Worm (Caenorhabditis elegans): Measurements from ENCODE around the gene htas-1.

Gene htas-1

DNA sequence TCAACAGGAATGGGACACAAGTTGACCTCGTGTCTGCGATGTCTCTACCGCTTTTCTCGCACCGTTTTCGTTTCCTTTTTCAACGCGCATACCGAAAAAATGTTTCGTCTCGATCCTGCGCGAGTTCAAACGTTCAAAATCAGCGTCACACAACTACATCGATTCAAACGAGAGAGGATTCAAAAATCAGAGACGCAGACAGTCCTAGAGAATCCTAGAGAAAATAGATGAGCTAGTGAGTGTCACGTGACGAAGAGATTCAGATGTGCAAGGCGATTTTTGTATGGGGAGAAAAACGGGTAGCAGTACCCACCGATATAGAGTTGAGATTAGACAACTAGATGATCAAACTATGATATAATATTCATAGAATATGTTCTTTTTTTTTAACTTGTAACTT is 13.4 kb downstream of the htas-1 start (continued):
- TF ChIP-seq ets-4 (GFP tag; optimal IDR thresholded peaks at IDR 0.05) (no peak), madf-6 (GFP tag; IDR thresholded peaks at IDR 0.05) (no peak), him-1 (tag; optimal IDR thresholded peaks at IDR 0.05) (no peak), die-1 (tag; optimal IDR thresholded peaks at IDR 0.05) (no peak), ztf-22 (GFP tag; optimal IDR thresholded peaks at IDR 0.05) (no peak), chd-7 (tag; optimal IDR thresholded peaks at IDR 0.05) (peak; percentile 55), ceh-58 (GFP tag; IDR thresholded peaks at IDR 0.05) (no peak), dox-1 (GFP tag; IDR thresholded peaks at IDR 0.05) (no peak), hrde-1 (tag; optimal IDR thresholded peaks at IDR 0.05; ENCODE audit: borderline replicate concordance) (no peak), T07F8.4 (tag; optimal IDR thresholded peaks at IDR 0.05) (no peak), F55B11.4 (tag; optimal IDR thresholded peaks at IDR 0.05; ENCODE audit: borderline replicate concordance, insufficient read depth) (no peak), sdz-38 (tag; optimal IDR thresholded peaks at IDR 0.05) (no peak), F22D6.2 (tag; optimal IDR thresholded peaks at IDR 0.05) (no peak), mxl-1 (tag; optimal IDR thresholded peaks at IDR 0.05) (no peak), snpc-4 (GFP tag; optimal IDR thresholded peaks at IDR 0.05) (no peak), snpc-4 (tag; optimal IDR thresholded peaks at IDR 0.05) (no peak), snpc-1.3 (tag; optimal IDR thresholded peaks at IDR 0.05; ENCODE audit: insufficient read depth) (no peak), bed-1 (GFP tag; IDR thresholded peaks at IDR 0.05) (no peak), K11D2.4 (GFP tag; IDR thresholded peaks at IDR 0.05) (0 out of 2 replicates have a peak, but pooled peaks have one; percentile 39), T26A5.8 (tag; optimal IDR thresholded peaks at IDR 0.05) (no peak), zfh-2 (GFP tag; conservative IDR thresholded peaks at IDR 0.05) (no peak), aptf-2 (GFP tag; conservative IDR thresholded peaks at IDR 0.05) (no peak), fkh-3 (tag; optimal IDR thresholded peaks at IDR 0.05) (no peak), nhr-179 (tag; optimal IDR thresholded peaks at IDR 0.05) (no peak), hlh-26 (GFP tag; conservative IDR thresholded peaks at IDR 0.05) (no peak), F52B5.7 (tag; optimal IDR thresholded peaks at IDR 0.05) (no peak), athp-1 (tag; optimal IDR thresholded peaks at IDR 0.05) (no peak), hlh-12 (tag; optimal IDR thresholded peaks at IDR 0.05) (no peak), ccch-3 (GFP tag; optimal IDR thresholded peaks at IDR 0.05) (no peak), ztf-26 (tag; optimal IDR thresholded peaks at IDR 0.05) (peak; percentile 12), K12H6.12 (tag; optimal IDR thresholded peaks at IDR 0.05) (no peak), lsl-1 (GFP tag; optimal IDR thresholded peaks at IDR 0.05) (no peak), lag-1 (GFP tag; IDR thresholded peaks at IDR 0.05) (no peak), mel-28 (tag; optimal IDR thresholded peaks at IDR 0.05; ENCODE audit: borderline replicate concordance) (no peak), snpc-1.1 (tag; optimal IDR thresholded peaks at IDR 0.05; ENCODE audit: insufficient read depth) (no peak), F49E8.2 (tag; optimal IDR thresholded peaks at IDR 0.05; ENCODE audit: insufficient read depth) (no peak), egrh-3 (GFP tag; IDR thresholded peaks at IDR 0.05) (no peak), D2030.7 (GFP tag; IDR thresholded peaks at IDR 0.05) (no peak), somi-1 (GFP tag; optimal IDR thresholded peaks at IDR 0.05) (peak; percentile 31), nhr-27 (tag; optimal IDR thresholded peaks at IDR 0.05) (no peak), F57C9.4 (tag; optimal IDR thresholded peaks at IDR 0.05) (no peak), hmg-1.2 (GFP tag; IDR thresholded peaks at IDR 0.05) (peak; percentile 64), sea-2 (GFP tag; IDR thresholded peaks at IDR 0.05) (no peak), tbx-9 (tag; optimal IDR thresholded peaks at IDR 0.05; ENCODE audit: borderline replicate concordance) (no peak), gei-17 (GFP tag; optimal IDR thresholded peaks at IDR 0.05) (no peak), pbrm-1 (GFP tag; IDR thresholded peaks at IDR 0.05) (no peak), mcd-1 (GFP tag; IDR thresholded peaks at IDR 0.05) (0 out of 2 replicates have a peak, but pooled peaks have one; percentile 17), xnd-1 (tag; optimal IDR thresholded peaks at IDR 0.05) (no peak), lin-54 (GFP tag; optimal IDR thresholded peaks at IDR 0.05) (no peak)

Measured in whole organism, young adult.